Worm (Caenorhabditis elegans) whole organism, midembryonic: ENCODE measurements around the gene Y41E3.1.

Experiments
- T22C8.4 ChIP-seq: fragments of 200-800 bp; sonication (Bioruptor generic); IDR thresholded peaks from 2 replicates; pipeline ENCODE4 v1.3.6; 2022; ENCODE audit warnings: missing genetic modification characterization, missing compliant biosample characterization
- cog-1 ChIP-seq: sonication (generic microtip); optimal IDR thresholded peaks from 2 replicates; lab custom pipeline; 2016; ENCODE audit warnings: missing genetic modification characterization, missing compliant biosample characterization
- flt-1 ChIP-seq: fragments of 200-800 bp; sonication (Bioruptor generic); IDR thresholded peaks from 2 replicates; pipeline ENCODE4 v1.3.6; 2022; ENCODE audit warnings: missing genetic modification characterization, missing compliant biosample characterization
- klf-2 ChIP-seq: fragments of 200-800 bp; sonication (Bioruptor generic); conservative IDR thresholded peaks from 2 replicates; pipeline ENCODE4 v1.3.6; 2022; ENCODE audit warnings: missing genetic modification reagents, missing genetic modification characterization, missing compliant biosample characterization
- med-1 ChIP-seq: sonication (generic microtip); optimal IDR thresholded peaks from 2 replicates; lab custom pipeline; 2017; ENCODE audit warnings: missing genetic modification characterization, mild to moderate bottlenecking, missing compliant biosample characterization, antibody characterized with exemption, missing genetic modification reagents; ENCODE audit not compliant: insufficient read depth
- tab-1 ChIP-seq: fragments of 200-800 bp; sonication (Bioruptor generic); IDR thresholded peaks from 2 replicates; pipeline ENCODE4 v1.3.6; 2022; ENCODE audit warnings: missing genetic modification characterization, missing compliant biosample characterization
- ztf-23 ChIP-seq: fragments of 200-800 bp; sonication (Bioruptor generic); IDR thresholded peaks from 2 replicates; pipeline ENCODE4 v1.3.6; 2022; ENCODE audit warnings: missing genetic modification reagents, missing genetic modification characterization, missing compliant biosample characterization

DNA sequence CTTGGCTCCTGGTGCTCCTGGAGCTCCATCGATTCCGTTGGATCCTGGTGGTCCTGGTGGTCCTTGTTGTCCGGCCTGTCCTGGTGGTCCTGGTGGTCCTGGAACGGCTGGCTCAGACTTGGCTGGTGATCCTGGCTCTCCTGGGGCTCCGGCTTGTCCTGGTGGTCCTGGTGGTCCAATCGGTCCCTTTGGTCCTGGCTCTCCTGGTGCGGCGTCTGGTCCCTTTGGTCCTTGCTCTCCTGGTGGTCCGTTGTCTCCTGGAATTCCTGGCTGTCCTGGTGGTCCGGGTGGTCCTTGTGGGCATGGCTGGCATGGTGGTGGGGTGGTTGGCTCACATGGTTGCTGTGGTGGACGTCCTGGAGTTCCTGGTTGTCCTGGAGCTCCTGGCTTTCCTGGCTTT is 27.2 kb upstream of the Y41E3.1 start:
- TF ChIP-seq flt-1 (no peak), klf-2 (no peak), cog-1 (tag; lab: Kevin White, UChicago) (no peak), med-1 (GFP tag; lab: Kevin White, UChicago) (no peak), ztf-23 (GFP tag; lab: Robert Waterston, UW) (no peak), tab-1 (no peak), T22C8.4 (GFP tag; lab: Robert Waterston, UW) (no peak)
